Fruit fly (Drosophila melanogaster) whole organism, prepupa: Measurements from ENCODE around the gene CG12725.

Experiments
- Blimp-1 ChIP-seq: fragments of 200-800 bp; sonication (Bioruptor generic); optimal IDR thresholded peaks from 3 replicates; lab custom pipeline; 2017; ENCODE audit warnings: missing biosample characterization, missing genetic modification characterization, mild to moderate bottlenecking, moderate library complexity, missing genetic modification reagents
- CG10669 ChIP-seq: fragments of 200-800 bp; sonication (Bioruptor generic); optimal IDR thresholded peaks from 3 replicates; lab custom pipeline; 2018; ENCODE audit warnings: missing biosample characterization, mild to moderate bottlenecking, missing genetic modification characterization, moderate library complexity
- CG11762 ChIP-seq: fragments of 200-800 bp; sonication (Bioruptor generic); optimal IDR thresholded peaks from 3 replicates; lab custom pipeline; 2016; ENCODE audit warnings: missing biosample characterization, missing genetic modification characterization; ENCODE audit not compliant: insufficient read depth
- CG1621 ChIP-seq: fragments of 200-800 bp; sonication (Bioruptor generic); optimal IDR thresholded peaks from 3 replicates; lab custom pipeline; 2018; ENCODE audit warnings: missing biosample characterization, mild to moderate bottlenecking, missing genetic modification characterization
- CG16779 ChIP-seq: fragments of 200-800 bp; sonication (Bioruptor generic); optimal IDR thresholded peaks from 3 replicates; lab custom pipeline; 2017; ENCODE audit warnings: missing biosample characterization, mild to moderate bottlenecking, missing genetic modification characterization
- CG3032 ChIP-seq: fragments of 200-800 bp; optimal IDR thresholded peaks from 2 replicates; lab custom pipeline; 2019; ENCODE audit warnings: missing biosample characterization, mild to moderate bottlenecking, missing genetic modification characterization, moderate library complexity
- CG34406 ChIP-seq: fragments of 200-800 bp; sonication (Bioruptor generic); optimal IDR thresholded peaks from 3 replicates; lab custom pipeline; 2016; ENCODE audit warnings: missing biosample characterization, missing genetic modification characterization
- CG3919 ChIP-seq: fragments of 200-800 bp; sonication (Bioruptor generic); optimal IDR thresholded peaks from 3 replicates; lab custom pipeline; 2016; ENCODE audit warnings: missing biosample characterization, missing genetic modification characterization
- CG6276 ChIP-seq: fragments of 200-800 bp; sonication (Bioruptor generic); optimal IDR thresholded peaks from 2 replicates; lab custom pipeline; 2017; ENCODE audit warnings: missing biosample characterization, mild to moderate bottlenecking, missing genetic modification characterization
- CG6792 ChIP-seq: fragments of 200-800 bp; sonication (Bioruptor generic); optimal IDR thresholded peaks from 3 replicates; lab custom pipeline; 2016; ENCODE audit warnings: missing biosample characterization, missing genetic modification characterization
- CG6854 ChIP-seq: fragments of 200-800 bp; sonication (Bioruptor generic); optimal IDR thresholded peaks from 2 replicates; lab custom pipeline; 2017; ENCODE audit warnings: missing biosample characterization, mild to moderate bottlenecking, missing genetic modification characterization
- CG7368 ChIP-seq: fragments of 200-800 bp; sonication (Bioruptor generic); optimal IDR thresholded peaks from 3 replicates; lab custom pipeline; 2016; ENCODE audit warnings: missing biosample characterization, missing genetic modification characterization
- CG8632 ChIP-seq: fragments of 200-800 bp; sonication (Bioruptor generic); optimal IDR thresholded peaks from 3 replicates; lab custom pipeline; 2016; ENCODE audit warnings: missing biosample characterization, missing genetic modification characterization
- CG9139 ChIP-seq: fragments of 200-800 bp; sonication (Bioruptor generic); optimal IDR thresholded peaks from 3 replicates; lab custom pipeline; 2017; ENCODE audit warnings: missing biosample characterization, mild to moderate bottlenecking, missing genetic modification characterization
- Eip75B ChIP-seq: fragments of 200-800 bp; sonication (Bioruptor generic); optimal IDR thresholded peaks from 3 replicates; lab custom pipeline; 2016; ENCODE audit warnings: missing biosample characterization, missing genetic modification characterization
- Eip78C ChIP-seq: fragments of 200-800 bp; sonication (Bioruptor generic); peaks from one replicate; lab custom pipeline; 2016; ENCODE audit warnings: missing biosample characterization, missing genetic modification characterization
- Eip93F ChIP-seq: fragments of 200-800 bp; sonication (Bioruptor generic); optimal IDR thresholded peaks from 2 replicates; lab custom pipeline; 2016; ENCODE audit warnings: missing biosample characterization, mild to moderate bottlenecking, missing genetic modification characterization
- Ets21C ChIP-seq: fragments of 200-800 bp; sonication (Bioruptor generic); optimal IDR thresholded peaks from 3 replicates; lab custom pipeline; 2016; ENCODE audit warnings: missing biosample characterization, missing genetic modification characterization
- Ets96B ChIP-seq: fragments of 200-800 bp; optimal IDR thresholded peaks from 2 replicates; lab custom pipeline; 2019; ENCODE audit warnings: missing biosample characterization, mild to moderate bottlenecking, missing genetic modification characterization, moderate library complexity
- Gug ChIP-seq: fragments of 200-800 bp; sonication (Bioruptor generic); IDR thresholded peaks from 2 replicates; pipeline ENCODE4 v1.3.6; 2022; ENCODE audit warnings: missing biosample characterization, missing genetic modification characterization
- Hr39 ChIP-seq: fragments of 200-800 bp; sonication (Bioruptor generic); optimal IDR thresholded peaks from 2 replicates; lab custom pipeline; 2016; ENCODE audit warnings: missing biosample characterization, missing genetic modification characterization
- Hr4 ChIP-seq: fragments of 200-800 bp; sonication (Bioruptor generic); optimal IDR thresholded peaks from 3 replicates; lab custom pipeline; 2016; ENCODE audit warnings: missing biosample characterization, missing genetic modification characterization
- Met ChIP-seq: fragments of 200-800 bp; sonication (Bioruptor generic); optimal IDR thresholded peaks from 3 replicates; lab custom pipeline; 2016; ENCODE audit warnings: missing biosample characterization, missing genetic modification characterization
- OdsH ChIP-seq: fragments of 200-800 bp; sonication (Bioruptor generic); optimal IDR thresholded peaks from 3 replicates; lab custom pipeline; 2016; ENCODE audit warnings: missing biosample characterization, missing genetic modification characterization
- Smox ChIP-seq: fragments of 200-800 bp; sonication (Bioruptor generic); optimal IDR thresholded peaks from 3 replicates; lab custom pipeline; 2016; ENCODE audit warnings: missing biosample characterization, missing genetic modification characterization
- Sox102F ChIP-seq: fragments of 200-800 bp; sonication (Bioruptor generic); optimal IDR thresholded peaks from 2 replicates; lab custom pipeline; 2016; ENCODE audit warnings: missing biosample characterization, mild to moderate bottlenecking, missing genetic modification characterization
- Sox14 ChIP-seq: fragments of 200-800 bp; sonication (Bioruptor generic); optimal IDR thresholded peaks from 3 replicates; lab custom pipeline; 2016; ENCODE audit warnings: missing biosample characterization, missing genetic modification characterization
- achi ChIP-seq: fragments of 200-800 bp; sonication (Bioruptor generic); optimal IDR thresholded peaks from 3 replicates; lab custom pipeline; 2016; ENCODE audit warnings: missing biosample characterization, missing genetic modification characterization
- acj6 ChIP-seq: fragments of 200-800 bp; sonication (Bioruptor generic); optimal IDR thresholded peaks from 3 replicates; lab custom pipeline; 2016; ENCODE audit warnings: missing biosample characterization, missing genetic modification characterization
- dac ChIP-seq: fragments of 200-800 bp; sonication (Bioruptor generic); optimal IDR thresholded peaks from 2 replicates; lab custom pipeline; 2017; ENCODE audit warnings: missing biosample characterization, mild to moderate bottlenecking, missing genetic modification characterization
- dsx ChIP-seq: fragments of 200-800 bp; optimal IDR thresholded peaks from 3 replicates; lab custom pipeline; 2019; ENCODE audit warnings: missing biosample characterization, mild to moderate bottlenecking, missing genetic modification characterization, moderate library complexity; ENCODE audit not compliant: poor library complexity, severe bottlenecking
- esn ChIP-seq: fragments of 200-800 bp; sonication (Bioruptor generic); optimal IDR thresholded peaks from 2 replicates; lab custom pipeline; 2016; ENCODE audit warnings: missing biosample characterization, mild to moderate bottlenecking, missing genetic modification characterization, moderate library complexity
- fd85E ChIP-seq: fragments of 200-800 bp; sonication (Bioruptor generic); optimal IDR thresholded peaks from 3 replicates; lab custom pipeline; 2016; ENCODE audit warnings: missing biosample characterization, missing genetic modification characterization
- fkh ChIP-seq: fragments of 200-800 bp; sonication (Bioruptor generic); optimal IDR thresholded peaks from 3 replicates; lab custom pipeline; 2017; ENCODE audit warnings: missing biosample characterization, mild to moderate bottlenecking, missing genetic modification characterization, moderate library complexity
- lz ChIP-seq: fragments of 200-800 bp; sonication (Bioruptor generic); optimal IDR thresholded peaks from 3 replicates; lab custom pipeline; 2016; ENCODE audit warnings: missing biosample characterization, missing genetic modification characterization
- net ChIP-seq: fragments of 200-800 bp; sonication (Bioruptor generic); optimal IDR thresholded peaks from 3 replicates; lab custom pipeline; 2016; ENCODE audit warnings: missing biosample characterization, missing genetic modification characterization
- pdm3 ChIP-seq: fragments of 200-800 bp; sonication (Bioruptor generic); optimal IDR thresholded peaks from 3 replicates; lab custom pipeline; 2016; ENCODE audit warnings: missing biosample characterization, missing genetic modification characterization
- salr ChIP-seq, 2 experiments: fragments of 200-800 bp; sonication (Bioruptor generic); optimal IDR thresholded peaks; 3 replicates each; lab custom pipeline; 2016 to 2018; ENCODE audit warnings: missing biosample characterization in 2 of 2, missing genetic modification characterization in 2 of 2, mild to moderate bottlenecking in 1 of 2
- spab ChIP-seq: fragments of 200-800 bp; sonication (Bioruptor generic); optimal IDR thresholded peaks from 2 replicates; lab custom pipeline; 2017; ENCODE audit warnings: missing biosample characterization, mild to moderate bottlenecking, missing genetic modification characterization, missing genetic modification reagents
- ss ChIP-seq, 2 experiments: fragments of 200-800 bp; sonication (Bioruptor generic); optimal IDR thresholded peaks; 2 replicates in 1 of 2; 3 replicates in 1 of 2; lab custom pipeline; 2017 to 2018; ENCODE audit warnings: mild to moderate bottlenecking in 2 of 2, missing biosample characterization in 2 of 2, missing genetic modification characterization in 2 of 2, moderate library complexity in 1 of 2
- svp ChIP-seq: fragments of 200-800 bp; sonication (Bioruptor generic); peaks from one replicate; lab custom pipeline; 2016; ENCODE audit warnings: missing biosample characterization, missing genetic modification characterization
- topi ChIP-seq: fragments of 200-800 bp; sonication (Bioruptor generic); optimal IDR thresholded peaks from 3 replicates; lab custom pipeline; 2016; ENCODE audit warnings: missing biosample characterization, missing genetic modification characterization
- vri ChIP-seq: fragments of 200-800 bp; sonication (Bioruptor generic); optimal IDR thresholded peaks from 3 replicates; lab custom pipeline; 2016; ENCODE audit warnings: missing biosample characterization, mild to moderate bottlenecking, missing genetic modification characterization

Gene CG12725

DNA sequence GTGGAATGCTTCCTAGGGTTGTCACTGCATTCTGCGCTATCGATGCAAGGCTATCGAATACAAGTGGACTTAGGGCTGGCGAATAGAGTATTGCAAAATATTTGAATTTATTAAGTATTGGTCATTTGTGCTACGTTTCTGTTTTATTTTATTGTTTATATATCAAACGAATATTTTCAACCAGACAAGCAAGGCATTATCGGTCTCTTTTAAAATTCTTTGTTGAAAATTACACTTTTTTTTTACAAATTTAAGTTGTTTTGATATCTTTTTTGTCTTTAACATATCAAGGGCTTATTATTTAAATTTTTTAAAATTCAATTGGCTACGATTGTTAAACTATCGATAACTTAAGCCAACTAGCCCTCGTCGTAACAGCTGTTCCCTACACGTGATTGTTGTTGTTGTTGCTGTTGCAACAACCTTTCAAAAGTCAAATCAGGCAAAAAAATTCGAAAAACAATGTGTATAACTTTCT lies 15.3 kb downstream of the CG12725 start, which contains the start of the genes Ype and CG1662 (continued):
- TF ChIP-seq lz (GFP tag; lab: Kevin White, UChicago): peak; percentile 78
- peak; percentile 87 for TF ChIP-seq Eip78C
- TF ChIP-seq dac (GFP tag; lab: Kevin White, UChicago): peak; percentile 29
- peak; percentile 29 for TF ChIP-seq vri (GFP tag; lab: Kevin White, UChicago)
- TF ChIP-seq pdm3 (GFP tag; lab: Kevin White, UChicago): peak; percentile 81
- peak; percentile 89 for TF ChIP-seq svp (GFP tag; lab: Kevin White, UChicago)
- TF ChIP-seq Hr39 (GFP tag; lab: Kevin White, UChicago): peak; percentile 70
- peak in 1 of 2 experiments; percentile 71 for TF ChIP-seq ss (GFP tag; optimal IDR thresholded peaks at IDR 0.05; lab: Kevin White, UChicago)
- TF ChIP-seq Hr4: peak; percentile 66
- TF ChIP-seq Gug: peak; percentile 25; the same call in 1 of the 2 replicates
- peak; percentile 65 for TF ChIP-seq Met (GFP tag; lab: Kevin White, UChicago)
- TF ChIP-seq Eip75B: peak; percentile 63
- TF ChIP-seq Blimp-1: peak; percentile 39
- no peak for TF ChIP-seq CG9139 (GFP tag; lab: Kevin White, UChicago)
- peak; percentile 66 for TF ChIP-seq achi (GFP tag; lab: Kevin White, UChicago)
- peak; percentile 99 for TF ChIP-seq fkh (GFP tag; lab: Kevin White, UChicago)
- TF ChIP-seq topi (GFP tag; lab: Kevin White, UChicago): peak; percentile 71
- TF ChIP-seq esn (GFP tag; lab: Kevin White, UChicago): peak; percentile 81

DNA sequence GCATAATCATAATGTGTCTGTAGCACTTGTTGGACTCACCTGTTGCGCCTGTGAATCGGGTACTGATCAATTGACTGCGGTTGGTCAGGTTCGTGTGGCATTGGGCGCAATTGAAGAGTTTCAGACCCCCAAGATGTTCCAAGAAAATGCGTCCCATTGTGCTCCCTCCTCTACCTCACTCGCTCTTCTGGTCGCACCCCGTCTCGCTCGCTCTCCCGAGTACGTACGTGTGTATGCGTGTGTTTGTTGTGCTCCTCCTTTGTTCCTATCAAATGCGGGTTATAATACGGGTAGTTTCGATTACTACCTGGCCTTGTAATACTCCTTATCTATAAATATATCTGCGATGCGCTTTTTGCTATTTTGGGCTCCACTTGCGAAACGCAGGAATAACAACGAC lies 15.9 kb downstream of the CG12725 start:
- TF ChIP-seq vri (GFP tag; lab: Kevin White, UChicago): no peak
- peak; percentile 47 for TF ChIP-seq Sox14 (GFP tag; lab: Kevin White, UChicago)

DNA sequence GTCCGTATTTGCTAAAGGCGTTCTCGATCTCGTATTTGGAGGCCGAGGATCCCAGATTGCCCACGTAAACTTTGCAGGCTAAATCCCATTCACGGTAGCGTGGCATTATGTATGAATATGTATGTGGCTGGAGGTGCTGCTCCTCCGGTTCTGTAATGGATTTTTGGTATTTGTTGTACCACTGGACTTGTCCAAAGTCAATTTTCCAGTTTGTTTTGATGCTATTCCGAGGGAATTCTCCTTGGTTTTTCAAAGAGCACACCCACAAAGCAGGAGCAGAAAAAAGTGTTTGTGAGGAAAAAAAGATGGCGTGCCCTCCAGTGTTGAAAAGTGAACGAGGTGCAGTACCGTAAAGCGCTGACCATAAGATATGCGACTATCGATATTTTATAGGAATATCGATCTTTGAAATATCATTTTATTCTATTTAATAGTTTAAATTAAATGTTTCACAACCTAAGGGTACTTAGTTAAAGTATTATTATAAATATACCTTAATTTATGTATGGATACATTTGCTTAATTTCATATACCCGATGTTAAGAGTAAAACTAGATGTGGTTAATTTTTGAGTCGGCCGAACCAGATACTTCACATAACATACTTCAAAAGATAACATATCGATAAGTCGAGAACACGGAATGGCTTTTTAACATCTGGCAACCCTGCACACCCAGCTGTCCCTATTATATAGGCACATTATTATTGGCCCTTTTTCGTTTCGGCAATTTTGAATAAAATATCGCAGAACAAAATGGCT lies 17.9 kb downstream of the CG12725 start, which contains the start of the genes Rbp1-like and Tim9a:
Gene Rbp1-like, minus strand, starts transcription at position 295 of the 760 bp plus-strand sequence.
Gene Tim9a, plus strand, starts transcription at position 628 of the 760 bp plus-strand sequence.
- no peak for TF ChIP-seq fd85E (GFP tag; lab: Kevin White, UChicago)
- TF ChIP-seq pdm3 (GFP tag; lab: Kevin White, UChicago): peak; percentile 37
- TF ChIP-seq CG6276 (GFP tag; lab: Kevin White, UChicago): no peak
- TF ChIP-seq Met (GFP tag; lab: Kevin White, UChicago): peak; percentile 55
- peak; percentile 31 for TF ChIP-seq Sox102F (GFP tag; lab: Kevin White, UChicago)
- peak; percentile 8 for TF ChIP-seq CG6792
- no peak for TF ChIP-seq Blimp-1
- peak; percentile 52 for TF ChIP-seq acj6 (GFP tag; lab: Kevin White, UChicago)
- no peak for TF ChIP-seq CG16779 (tag; lab: Kevin White, UChicago)
- peak; percentile 16 for TF ChIP-seq Sox14 (GFP tag; lab: Kevin White, UChicago)
- TF ChIP-seq achi (GFP tag; lab: Kevin White, UChicago): peak; percentile 43
- TF ChIP-seq Eip93F (GFP tag; lab: Kevin White, UChicago): peak; percentile 8
- peak in 1 of 2 experiments; percentile 60 for TF ChIP-seq ss (GFP tag; optimal IDR thresholded peaks at IDR 0.05; lab: Kevin White, UChicago)
- TF ChIP-seq fkh (GFP tag; lab: Kevin White, UChicago): peak; percentile 11
- TF ChIP-seq Ets21C (GFP tag; lab: Kevin White, UChicago): peak; percentile 21
- peak; percentile 14 for TF ChIP-seq CG10669 (GFP tag; lab: Kevin White, UChicago)
- TF ChIP-seq CG7368 (GFP tag; lab: Kevin White, UChicago): no peak
- peak; percentile 22 for TF ChIP-seq CG3032 (tag; lab: Kevin White, UChicago)
- TF ChIP-seq CG3919 (GFP tag; lab: Kevin White, UChicago): peak; percentile 40
- TF ChIP-seq CG34406: peak; percentile 34
- TF ChIP-seq CG11762 (GFP tag; lab: Kevin White, UChicago): no peak
- peak; percentile 71 for TF ChIP-seq Eip78C
- no peak for TF ChIP-seq Ets96B
- peak; percentile 12 for TF ChIP-seq Hr4
- no peak for TF ChIP-seq CG1621
- peak in 1 of 2 experiments; percentile 27 for TF ChIP-seq salr (GFP tag; optimal IDR thresholded peaks at IDR 0.05; lab: Kevin White, UChicago)
- TF ChIP-seq lz (GFP tag; lab: Kevin White, UChicago): peak; percentile 52
- TF ChIP-seq Smox (GFP tag; lab: Kevin White, UChicago): peak; percentile 35
- TF ChIP-seq CG8632 (GFP tag; lab: Kevin White, UChicago): peak; percentile 35
- no peak for TF ChIP-seq Gug
- TF ChIP-seq dsx (GFP tag; lab: Kevin White, UChicago): no peak
- peak; percentile 69 for TF ChIP-seq svp (GFP tag; lab: Kevin White, UChicago)
- peak; percentile 26 for TF ChIP-seq OdsH (GFP tag; lab: Kevin White, UChicago)
- peak; percentile 13 for TF ChIP-seq Eip75B
- no peak for TF ChIP-seq spab (GFP tag; lab: Kevin White, UChicago)
- no peak for TF ChIP-seq net (GFP tag; lab: Kevin White, UChicago)
- peak; percentile 2 for TF ChIP-seq topi (GFP tag; lab: Kevin White, UChicago)
- no peak for TF ChIP-seq CG6854 (GFP tag; lab: Kevin White, UChicago)
